Worm (Caenorhabditis elegans) whole organism, young adult: Measurements from ENCODE around the gene nos-1.

Experiments used
- B0035.1 ChIP-seq: sonication (generic microtip); optimal IDR thresholded peaks from 2 replicates; lab custom pipeline; 2016; ENCODE audit warnings: missing genetic modification characterization, mild to moderate bottlenecking, missing compliant biosample characterization, missing genotype, missing genetic modification reagents
- B0261.1 ChIP-seq: sonication (generic microtip); optimal IDR thresholded peaks from 2 replicates; lab custom pipeline; 2016; ENCODE audit warnings: mild to moderate bottlenecking, missing genetic modification characterization, moderate library complexity, missing compliant biosample characterization
- F10E7.11 ChIP-seq: sonication (generic microtip); optimal IDR thresholded peaks from 2 replicates; lab custom pipeline; 2017; ENCODE audit warnings: mild to moderate bottlenecking, missing genetic modification characterization, moderate library complexity, missing compliant biosample characterization
- F23B12.7 ChIP-seq: sonication (generic microtip); optimal IDR thresholded peaks from 2 replicates; lab custom pipeline; 2017; ENCODE audit warnings: missing genetic modification characterization, mild to moderate bottlenecking, missing compliant biosample characterization, antibody characterized with exemption, moderate library complexity; ENCODE audit not compliant: insufficient read depth
- F37B4.10 ChIP-seq: fragments of 200-800 bp; sonication (Bioruptor generic); IDR thresholded peaks from 2 replicates; pipeline ENCODE4 v1.3.6; 2022; ENCODE audit warnings: missing genetic modification characterization, missing compliant biosample characterization
- F55B11.4 ChIP-seq: sonication (generic microtip); optimal IDR thresholded peaks from 2 replicates; lab custom pipeline; 2016; ENCODE audit warnings: missing compliant biosample characterization, missing genetic modification characterization, borderline replicate concordance; ENCODE audit not compliant: insufficient read depth
- F57A8.1 ChIP-seq: fragments of 200-800 bp; sonication (Bioruptor generic); optimal IDR thresholded peaks from 2 replicates; lab custom pipeline; 2018; ENCODE audit warnings: mild to moderate bottlenecking, missing genetic modification characterization, moderate library complexity, missing compliant biosample characterization
- Y53G8AR.9 ChIP-seq: fragments of 200-800 bp; sonication (Bioruptor generic); conservative IDR thresholded peaks from 2 replicates; pipeline ENCODE4 v1.3.6; 2022; ENCODE audit warnings: missing genetic modification reagents, missing genetic modification characterization, missing compliant biosample characterization
- Y79H2A.3 ChIP-seq: fragments of 200-800 bp; sonication (Bioruptor generic); conservative IDR thresholded peaks from 2 replicates; pipeline ENCODE4 v1.3.6; 2022; ENCODE audit warnings: missing genetic modification reagents, missing genetic modification characterization, missing compliant biosample characterization
- ZK185.1 ChIP-seq: sonication (generic microtip); optimal IDR thresholded peaks from 2 replicates; lab custom pipeline; 2016; ENCODE audit warnings: mild to moderate bottlenecking, missing genetic modification characterization, missing compliant biosample characterization; ENCODE audit not compliant: poor library complexity, severe bottlenecking
- attf-3 ChIP-seq: fragments of 200-800 bp; sonication (Bioruptor generic); conservative IDR thresholded peaks from 2 replicates; pipeline ENCODE4 v1.3.6; 2022; ENCODE audit warnings: missing genetic modification reagents, missing genetic modification characterization, missing compliant biosample characterization
- bed-1 ChIP-seq: fragments of 200-800 bp; sonication (Bioruptor generic); IDR thresholded peaks from 2 replicates; pipeline ENCODE4 v1.3.6; 2022; ENCODE audit warnings: missing genetic modification reagents, missing genetic modification characterization, missing compliant biosample characterization
- ccch-3 ChIP-seq: fragments of 200-800 bp; sonication (Bioruptor generic); optimal IDR thresholded peaks from 2 replicates; lab custom pipeline; 2018; ENCODE audit warnings: mild to moderate bottlenecking, missing genetic modification characterization, missing compliant biosample characterization
- ceh-100 ChIP-seq: fragments of 200-800 bp; sonication (Bioruptor generic); IDR thresholded peaks from 2 replicates; pipeline ENCODE4 v1.3.6; 2022; ENCODE audit warnings: missing genetic modification reagents, missing genetic modification characterization, missing compliant biosample characterization
- ceh-40 ChIP-seq: fragments of 200-800 bp; sonication (Bioruptor generic); IDR thresholded peaks from 2 replicates; pipeline ENCODE4 v1.3.6; 2022; ENCODE audit warnings: missing genetic modification characterization, missing compliant biosample characterization
- ceh-79 ChIP-seq: sonication (generic microtip); optimal IDR thresholded peaks from 2 replicates; lab custom pipeline; 2017; ENCODE audit warnings: mild to moderate bottlenecking, missing genetic modification characterization, missing compliant biosample characterization
- dox-1 ChIP-seq: fragments of 200-800 bp; sonication (Bioruptor generic); IDR thresholded peaks from 2 replicates; pipeline ENCODE4 v1.3.6; 2022; ENCODE audit warnings: missing genetic modification reagents, missing genetic modification characterization, missing compliant biosample characterization
- egl-18 ChIP-seq: fragments of 200-800 bp; sonication (Bioruptor generic); IDR thresholded peaks from 2 replicates; pipeline ENCODE4 v1.3.6; 2022; ENCODE audit warnings: missing genetic modification reagents, missing genetic modification characterization, missing compliant biosample characterization
- ets-4 ChIP-seq: fragments of 200-800 bp; sonication (Bioruptor generic); optimal IDR thresholded peaks from 2 replicates; lab custom pipeline; 2018; ENCODE audit warnings: mild to moderate bottlenecking, missing genetic modification characterization, missing compliant biosample characterization
- fkh-3 ChIP-seq: sonication (generic microtip); optimal IDR thresholded peaks from 2 replicates; lab custom pipeline; 2016; ENCODE audit warnings: mild to moderate bottlenecking, missing genetic modification characterization, missing compliant biosample characterization
- gei-17 ChIP-seq: fragments of 200-800 bp; sonication (Bioruptor generic); optimal IDR thresholded peaks from 2 replicates; lab custom pipeline; 2018; ENCODE audit warnings: mild to moderate bottlenecking, missing genetic modification characterization, missing compliant biosample characterization
- him-1 ChIP-seq: sonication (generic microtip); optimal IDR thresholded peaks from 2 replicates; lab custom pipeline; 2016; ENCODE audit warnings: missing genotype, missing genetic modification reagents, missing genetic modification characterization, missing compliant biosample characterization
- hlh-26 ChIP-seq: fragments of 200-800 bp; sonication (Bioruptor generic); conservative IDR thresholded peaks from 2 replicates; pipeline ENCODE4 v1.3.6; 2022; ENCODE audit warnings: missing genetic modification reagents, missing genetic modification characterization, missing compliant biosample characterization
- hrde-1 ChIP-seq: sonication (generic microtip); optimal IDR thresholded peaks from 2 replicates; lab custom pipeline; 2016; ENCODE audit warnings: missing genetic modification characterization, mild to moderate bottlenecking, missing compliant biosample characterization, moderate library complexity, missing genotype, missing genetic modification reagents, borderline replicate concordance
- lin-26 ChIP-seq: fragments of 200-800 bp; sonication (Bioruptor generic); IDR thresholded peaks from 2 replicates; pipeline ENCODE4 v1.3.6; 2022; ENCODE audit warnings: missing genetic modification reagents, missing genetic modification characterization, missing compliant biosample characterization
- lin-40 ChIP-seq: sonication (generic microtip); optimal IDR thresholded peaks from 2 replicates; lab custom pipeline; 2016; ENCODE audit warnings: missing genetic modification characterization, mild to moderate bottlenecking, missing compliant biosample characterization, missing genotype, missing genetic modification reagents
- lsl-1 ChIP-seq: fragments of 200-800 bp; sonication (Bioruptor generic); optimal IDR thresholded peaks from 2 replicates; lab custom pipeline; 2018; ENCODE audit warnings: mild to moderate bottlenecking, missing genetic modification characterization, moderate library complexity, missing compliant biosample characterization
- madf-6 ChIP-seq: fragments of 200-800 bp; sonication (Bioruptor generic); IDR thresholded peaks from 2 replicates; pipeline ENCODE4 v1.3.6; 2022; ENCODE audit warnings: missing genetic modification reagents, missing genetic modification characterization, missing compliant biosample characterization
- madf-8 ChIP-seq: fragments of 200-800 bp; sonication (Bioruptor generic); conservative IDR thresholded peaks from 2 replicates; pipeline ENCODE4 v1.3.6; 2022; ENCODE audit warnings: missing genetic modification reagents, missing genetic modification characterization, missing compliant biosample characterization
- mcd-1 ChIP-seq: fragments of 200-800 bp; sonication (Bioruptor generic); IDR thresholded peaks from 2 replicates; pipeline ENCODE4 v1.3.6; 2022; ENCODE audit warnings: missing genetic modification reagents, missing genetic modification characterization, missing compliant biosample characterization
- mel-28 ChIP-seq: sonication (generic microtip); optimal IDR thresholded peaks from 2 replicates; lab custom pipeline; 2016; ENCODE audit warnings: borderline replicate concordance, mild to moderate bottlenecking, missing genetic modification characterization, missing compliant biosample characterization
- nfya-1 ChIP-seq: sonication (generic microtip); optimal IDR thresholded peaks from 2 replicates; lab custom pipeline; 2017; ENCODE audit warnings: antibody characterized with exemption, missing compliant biosample characterization, missing genetic modification characterization, borderline replicate concordance; ENCODE audit not compliant: insufficient read depth
- nfyb-1 ChIP-seq: fragments of 200-800 bp; sonication (Bioruptor generic); IDR thresholded peaks from 2 replicates; pipeline ENCODE4 v1.3.6; 2022; ENCODE audit warnings: missing genetic modification reagents, missing genetic modification characterization, missing compliant biosample characterization
- nhr-27 ChIP-seq: fragments of 200-800 bp; sonication (Bioruptor generic); optimal IDR thresholded peaks from 2 replicates; lab custom pipeline; 2018; ENCODE audit warnings: mild to moderate bottlenecking, missing genetic modification characterization, moderate library complexity, missing compliant biosample characterization
- nhr-80 ChIP-seq: sonication (generic microtip); optimal IDR thresholded peaks from 2 replicates; lab custom pipeline; 2016; ENCODE audit warnings: missing genetic modification characterization, missing compliant biosample characterization
- nhr-90 ChIP-seq: sonication (generic microtip); optimal IDR thresholded peaks from 2 replicates; lab custom pipeline; 2016; ENCODE audit warnings: missing genotype, mild to moderate bottlenecking, missing genetic modification characterization, missing compliant biosample characterization
- pbrm-1 ChIP-seq: fragments of 200-800 bp; sonication (Bioruptor generic); IDR thresholded peaks from 2 replicates; pipeline ENCODE4 v1.3.6; 2022; ENCODE audit warnings: missing genetic modification reagents, missing genetic modification characterization, missing compliant biosample characterization
- pha-4 ChIP-seq: fragments of 150-350 bp; sonication (generic microtip); optimal IDR thresholded peaks from 2 replicates; lab custom pipeline; 2014; ENCODE audit warnings: missing biosample characterization, missing genetic modification reagents, missing genetic modification characterization
- rcor-1 ChIP-seq: fragments of 200-800 bp; sonication (Bioruptor generic); IDR thresholded peaks from 2 replicates; pipeline ENCODE4 v1.3.6; 2022; ENCODE audit warnings: missing genetic modification reagents, missing genetic modification characterization, missing compliant biosample characterization
- sea-2 ChIP-seq: fragments of 200-800 bp; sonication (Bioruptor generic); IDR thresholded peaks from 2 replicates; pipeline ENCODE4 v1.3.6; 2022; ENCODE audit warnings: missing genetic modification characterization, missing compliant biosample characterization
- somi-1 ChIP-seq: fragments of 200-800 bp; sonication (Bioruptor generic); optimal IDR thresholded peaks from 2 replicates; lab custom pipeline; 2018; ENCODE audit warnings: mild to moderate bottlenecking, missing genetic modification characterization, missing compliant biosample characterization
- tbp1 ChIP-seq: fragments of 200-800 bp; sonication (Bioruptor generic); optimal IDR thresholded peaks from 2 replicates; lab custom pipeline; 2018; ENCODE audit warnings: mild to moderate bottlenecking, missing genetic modification characterization, missing compliant biosample characterization
- tlf-1 ChIP-seq: fragments of 200-800 bp; sonication (Bioruptor generic); optimal IDR thresholded peaks from 2 replicates; lab custom pipeline; 2018; ENCODE audit warnings: mild to moderate bottlenecking, missing genetic modification characterization, missing compliant biosample characterization
- unc-130 ChIP-seq: sonication (generic microtip); optimal IDR thresholded peaks from 2 replicates; lab custom pipeline; 2016; ENCODE audit warnings: missing genetic modification reagents, missing genetic modification characterization, missing compliant biosample characterization
- unc-62 ChIP-seq: fragments of 150-350 bp; optimal IDR thresholded peaks from 2 replicates; lab custom pipeline; 2014; ENCODE audit warnings: missing biosample characterization, missing genetic modification reagents, missing genetic modification characterization
- xnd-1 ChIP-seq: sonication (generic microtip); optimal IDR thresholded peaks from 2 replicates; lab custom pipeline; 2016; ENCODE audit warnings: missing genotype, missing genetic modification reagents, missing genetic modification characterization, missing compliant biosample characterization
- zfh-2 ChIP-seq: fragments of 200-800 bp; sonication (Bioruptor generic); conservative IDR thresholded peaks from 2 replicates; pipeline ENCODE4 v1.3.6; 2022; ENCODE audit warnings: missing genetic modification reagents, missing genetic modification characterization, missing compliant biosample characterization
- ztf-18 ChIP-seq: sonication (generic microtip); optimal IDR thresholded peaks from 2 replicates; lab custom pipeline; 2016; ENCODE audit warnings: missing genotype, mild to moderate bottlenecking, missing genetic modification characterization, missing compliant biosample characterization
- ztf-26 ChIP-seq: sonication (generic microtip); optimal IDR thresholded peaks from 2 replicates; lab custom pipeline; 2017; ENCODE audit warnings: missing genetic modification characterization, missing compliant biosample characterization

nos-1 gene

DNA sequence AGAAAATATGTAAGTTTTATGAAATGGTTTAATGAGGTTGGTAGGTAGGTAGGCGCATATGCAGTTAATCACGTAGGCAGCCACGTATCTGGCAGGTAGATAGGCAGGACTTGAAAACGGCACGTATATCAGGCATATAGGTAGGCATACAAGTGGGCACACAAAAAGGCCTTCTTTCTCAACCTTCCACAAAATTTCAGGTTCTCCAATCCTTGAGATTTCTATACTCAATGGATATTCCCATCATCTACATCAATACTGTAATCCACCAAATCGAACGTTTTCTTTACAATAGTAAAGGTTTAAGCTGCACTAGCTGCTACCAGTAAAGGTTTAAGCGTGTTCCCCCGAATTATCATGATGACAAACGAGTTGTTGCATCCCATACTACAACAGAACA, 20.7 kb downstream of the nos-1 start:
- TF ChIP-seq nhr-80 (no peak), gei-17 (GFP tag; lab: Kevin White, UChicago) (no peak), lin-40 (no peak), madf-6 (peak; percentile 53), unc-62 (no peak), sea-2 (GFP tag; lab: Robert Waterston, UW) (no peak), F37B4.10 (GFP tag; lab: Robert Waterston, UW) (no peak), nfya-1 (no peak), F10E7.11 (tag; lab: Kevin White, UChicago) (no peak), ZK185.1 (tag; lab: Kevin White, UChicago) (no peak), ceh-100 (GFP tag; lab: Robert Waterston, UW) (no peak), pha-4 (no peak), unc-130 (GFP tag; lab: Kevin White, UChicago) (no peak), lin-26 (GFP tag; lab: Robert Waterston, UW) (no peak), somi-1 (no peak), rcor-1 (GFP tag; lab: Robert Waterston, UW) (peak; percentile 13; the same call in 1 of the 2 replicates), dox-1 (GFP tag; lab: Robert Waterston, UW) (0 out of 2 replicates have a peak, but pooled peaks have one; percentile 16), ztf-18 (tag; lab: Kevin White, UChicago) (no peak), xnd-1 (tag; lab: Kevin White, UChicago) (peak; percentile 19), F57A8.1 (GFP tag; lab: Kevin White, UChicago) (no peak), B0261.1 (tag; lab: Kevin White, UChicago) (no peak), F23B12.7 (no peak), ceh-79 (tag; lab: Kevin White, UChicago) (no peak), nhr-90 (no peak), mcd-1 (GFP tag; lab: Robert Waterston, UW) (no peak), Y79H2A.3 (GFP tag; lab: Robert Waterston, UW) (peak; percentile 92), bed-1 (no peak), ceh-40 (GFP tag; lab: Robert Waterston, UW) (no peak), zfh-2 (GFP tag; lab: Robert Waterston, UW) (no peak), nfyb-1 (GFP tag; lab: Robert Waterston, UW) (no peak), tlf-1 (GFP tag; lab: Kevin White, UChicago) (no peak), madf-8 (peak; percentile 9; the same call in 1 of the 2 replicates), B0035.1 (no peak), egl-18 (GFP tag; lab: Robert Waterston, UW) (no peak), mel-28 (no peak), lsl-1 (GFP tag; lab: Kevin White, UChicago) (no peak), hlh-26 (GFP tag; lab: Robert Waterston, UW) (no peak), F55B11.4 (tag; lab: Kevin White, UChicago) (no peak), hrde-1 (tag; lab: Kevin White, UChicago) (no peak), ccch-3 (no peak), ztf-26 (no peak), fkh-3 (no peak), Y53G8AR.9 (peak; percentile 20; the same call in 1 of the 2 replicates), pbrm-1 (GFP tag; lab: Robert Waterston, UW) (no peak), him-1 (tag; lab: Kevin White, UChicago) (no peak), tbp1 (GFP tag; lab: Kevin White, UChicago) (no peak), nhr-27 (tag; lab: Kevin White, UChicago) (no peak), attf-3 (GFP tag; lab: Robert Waterston, UW) (no peak), ets-4 (GFP tag; lab: Kevin White, UChicago) (no peak)
